Fruit fly (Drosophila melanogaster): ENCODE data around the gene dj.

dj gene

DNA sequence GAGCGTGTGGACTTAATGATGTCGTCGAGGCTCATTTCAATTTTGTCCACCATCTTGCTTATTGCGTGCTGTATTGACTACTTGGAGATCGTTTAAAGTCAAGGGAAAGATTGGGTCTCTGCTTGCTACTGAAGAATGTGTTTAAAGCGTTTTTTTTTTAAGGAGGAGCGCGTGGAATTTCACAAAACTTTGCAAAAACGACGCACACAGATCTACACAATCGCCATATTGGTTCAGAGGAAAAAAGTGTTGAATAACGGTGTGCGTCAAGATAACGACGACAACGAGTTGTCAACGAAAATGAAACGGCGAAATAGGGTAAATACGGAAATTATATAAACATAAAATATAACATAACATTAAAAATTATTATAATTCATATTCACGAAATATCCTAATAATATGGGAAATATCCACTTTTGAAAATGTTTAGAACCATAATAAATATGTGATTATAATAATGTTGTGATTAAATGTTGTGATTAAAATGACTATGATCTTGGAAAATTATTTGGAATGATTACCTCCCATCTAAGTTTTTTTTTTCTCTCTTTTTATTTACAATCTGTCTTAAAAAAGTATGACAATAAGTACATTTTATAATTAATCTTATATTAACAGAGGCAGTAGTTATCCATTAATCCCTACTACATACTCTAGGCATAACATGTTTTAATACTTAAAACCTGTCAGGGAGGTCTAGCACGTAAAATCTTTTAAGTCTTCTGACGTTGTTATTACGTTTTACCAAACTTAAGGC lies 21.2 kb downstream of the dj start, which contains the start of gene Ref1:
Gene Ref1, minus strand, starts transcription at position 231 of the 760 bp plus-strand sequence.
- TF ChIP-seq rn (GFP tag; IDR thresholded peaks at IDR 0.05) (no peak), CG14655 (GFP tag; optimal IDR thresholded peaks at IDR 0.05) (no peak), D1 (tag; optimal IDR thresholded peaks at IDR 0.05) (no peak), CG9948 (tag; optimal IDR thresholded peaks at IDR 0.05) (no peak), CG13204 (GFP tag; optimal IDR thresholded peaks at IDR 0.05) (no peak), Pif1A (GFP tag; optimal IDR thresholded peaks at IDR 0.05) (no peak), CG10348 (GFP tag; IDR thresholded peaks at IDR 0.05) (no peak), CG8301 (tag; optimal IDR thresholded peaks at IDR 0.05) (no peak), CG32121 (GFP tag; IDR thresholded peaks at IDR 0.05) (no peak), EcR (GFP tag; optimal IDR thresholded peaks at IDR 0.05) (no peak), CG4496 (GFP tag; IDR thresholded peaks at IDR 0.05) (no peak)

DNA sequence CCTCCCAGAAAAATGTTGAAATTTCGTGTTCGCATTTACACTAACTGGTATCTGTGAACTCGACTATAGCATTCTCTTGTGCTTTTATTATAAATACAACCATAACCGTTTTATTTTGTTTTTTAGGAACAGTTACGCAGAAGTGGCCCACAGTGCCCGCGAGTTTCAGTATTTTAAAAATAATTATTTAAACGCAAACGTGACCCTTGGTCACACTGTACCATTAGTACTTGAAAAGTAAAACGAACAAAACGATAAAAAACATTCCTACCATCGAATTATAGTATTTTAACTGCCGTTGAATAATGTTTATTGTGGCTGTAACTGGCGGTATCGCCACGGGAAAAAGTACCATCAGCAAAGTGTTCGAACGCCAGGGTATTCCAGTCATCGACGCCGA lies 22.9 kb downstream of the dj start, which contains the start of gene Dpck:
Gene Dpck, plus strand, starts transcription at position 211 of the 400 bp plus-strand sequence.
- TF ChIP-seq gl (tag; optimal IDR thresholded peaks at IDR 0.05) (peak; percentile 71), CG34367 (tag; optimal IDR thresholded peaks at IDR 0.05) (peak; percentile 31), CG9948 (tag; optimal IDR thresholded peaks at IDR 0.05) (no peak), fd96Ca (GFP tag; IDR thresholded peaks at IDR 0.05) (0 out of 3 replicates have a peak, but pooled peaks have one; percentile 38), CG8301 (tag; optimal IDR thresholded peaks at IDR 0.05) (peak; percentile 22), CG12605 (GFP tag; IDR thresholded peaks at IDR 0.05) (peak; percentile 59; the same call in 1 of the 2 replicates), D1 (tag; optimal IDR thresholded peaks at IDR 0.05) (no peak), Pif1B (GFP tag; optimal IDR thresholded peaks at IDR 0.05) (peak; percentile 14), rn (GFP tag; IDR thresholded peaks at IDR 0.05) (no peak), CG8159 (tag; optimal IDR thresholded peaks at IDR 0.05) (peak; percentile 48), CG32121 (GFP tag; IDR thresholded peaks at IDR 0.05) (peak; percentile 28; the same call in 1 of the 2 replicates), CG4496 (GFP tag; IDR thresholded peaks at IDR 0.05) (peak; percentile 57), Snoo (tag; optimal IDR thresholded peaks at IDR 0.05) (peak; percentile 33), CG17806 (tag; optimal IDR thresholded peaks at IDR 0.05) (peak; percentile 19), CG15710 (tag; optimal IDR thresholded peaks at IDR 0.05) (peak; percentile 22), Ets98B (GFP tag; IDR thresholded peaks at IDR 0.05) (peak; percentile 60)

DNA sequence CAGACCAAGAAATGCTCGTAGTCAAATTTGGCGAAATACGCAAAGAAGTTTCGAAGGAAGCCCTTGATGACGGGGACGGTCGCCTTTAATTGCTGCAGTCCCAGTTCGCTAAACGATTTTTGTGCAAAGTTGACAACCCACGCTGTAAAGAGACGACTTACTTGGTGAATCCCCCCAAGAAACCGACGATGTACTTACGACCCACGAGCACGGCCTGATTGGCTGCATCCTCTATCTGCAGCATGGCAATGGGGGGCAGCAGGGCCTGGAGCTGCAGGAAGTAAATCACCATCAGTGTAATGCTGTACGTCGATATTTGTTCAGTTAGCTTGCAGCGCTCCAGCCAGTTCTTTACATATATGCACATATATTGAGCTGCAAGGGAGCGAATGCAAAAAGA lies 24.6 kb downstream of the dj start:
- no peak for TF ChIP-seq gl (tag; optimal IDR thresholded peaks at IDR 0.05)
- TF ChIP-seq CG17806 (tag; optimal IDR thresholded peaks at IDR 0.05): no peak
- no peak for TF ChIP-seq Ets98B (GFP tag; IDR thresholded peaks at IDR 0.05)
- no peak for TF ChIP-seq CG8301 (tag; optimal IDR thresholded peaks at IDR 0.05)
- TF ChIP-seq rn (GFP tag; IDR thresholded peaks at IDR 0.05): no peak
- TF ChIP-seq CG9948 (tag; optimal IDR thresholded peaks at IDR 0.05): no peak
- no peak for TF ChIP-seq D1 (tag; optimal IDR thresholded peaks at IDR 0.05)
- no peak for TF ChIP-seq CG8159 (tag; optimal IDR thresholded peaks at IDR 0.05)
- no peak for TF ChIP-seq CG12605 (GFP tag; IDR thresholded peaks at IDR 0.05)
- TF ChIP-seq CG34367 (tag; optimal IDR thresholded peaks at IDR 0.05): no peak

DNA sequence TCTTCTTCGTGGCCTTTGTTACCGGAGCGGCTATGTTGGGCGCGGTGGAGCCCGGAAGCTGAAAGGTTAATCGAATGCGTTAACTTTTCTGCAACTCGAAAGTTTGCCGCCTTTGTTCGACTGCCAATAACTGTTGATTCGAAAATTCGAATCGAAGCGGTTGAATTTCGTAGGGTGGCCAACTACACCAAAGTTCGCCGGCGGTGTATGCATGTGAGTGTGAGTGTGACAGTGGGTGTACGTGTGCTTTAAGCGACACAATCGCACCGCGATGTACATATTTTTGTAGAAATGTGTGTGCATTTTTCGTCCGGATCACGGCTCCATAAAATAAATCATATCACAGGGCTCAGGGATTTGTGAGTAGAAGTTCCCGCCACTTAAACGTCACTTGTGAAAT lies 26.3 kb downstream of the dj start:
- no peak for TF ChIP-seq gl (tag; optimal IDR thresholded peaks at IDR 0.05)
- TF ChIP-seq fd96Ca (GFP tag; IDR thresholded peaks at IDR 0.05): no peak
- TF ChIP-seq CG10348 (GFP tag; IDR thresholded peaks at IDR 0.05): no peak
- TF ChIP-seq CG9948 (tag; optimal IDR thresholded peaks at IDR 0.05): no peak
- no peak for TF ChIP-seq CG14655 (GFP tag; optimal IDR thresholded peaks at IDR 0.05)
- TF ChIP-seq CG15710 (tag; optimal IDR thresholded peaks at IDR 0.05): no peak
- no peak for TF ChIP-seq CG4496 (GFP tag; IDR thresholded peaks at IDR 0.05)
- no peak for TF ChIP-seq CG13204 (GFP tag; optimal IDR thresholded peaks at IDR 0.05)
- TF ChIP-seq rn (GFP tag; IDR thresholded peaks at IDR 0.05): no peak
- TF ChIP-seq CG32121 (GFP tag; IDR thresholded peaks at IDR 0.05): no peak
- TF ChIP-seq CG8159 (tag; optimal IDR thresholded peaks at IDR 0.05): no peak
- TF ChIP-seq Pif1A (GFP tag; optimal IDR thresholded peaks at IDR 0.05): no peak
- TF ChIP-seq CG17806 (tag; optimal IDR thresholded peaks at IDR 0.05): no peak

DNA sequence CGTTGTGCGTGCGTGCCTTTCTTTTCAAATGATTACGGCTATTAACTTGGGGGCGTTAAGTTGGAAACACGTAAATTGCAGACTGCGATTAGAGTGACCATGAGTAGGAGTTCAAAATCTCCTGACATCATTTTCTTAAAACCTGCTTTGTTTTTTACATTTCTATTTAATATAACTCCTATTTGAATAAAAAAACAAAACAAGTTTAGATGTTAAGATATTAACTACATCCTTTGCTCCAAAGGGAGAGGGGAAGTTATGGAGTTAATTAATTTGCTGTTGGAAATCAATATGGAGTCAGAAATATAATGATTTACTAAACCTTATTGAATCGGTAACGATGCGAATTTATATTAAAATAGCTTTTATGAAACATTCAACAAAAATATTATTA lies 26.9 kb downstream of the dj start, which contains the start of gene Tailor:
Gene Tailor, minus strand, starts transcription at position 101 of the 394 bp plus-strand sequence.
- TF ChIP-seq CG4496 (GFP tag; IDR thresholded peaks at IDR 0.05) (no peak), EcR (GFP tag; optimal IDR thresholded peaks at IDR 0.05) (no peak), rn (GFP tag; IDR thresholded peaks at IDR 0.05) (no peak), CG34367 (tag; optimal IDR thresholded peaks at IDR 0.05) (no peak), CG32121 (GFP tag; IDR thresholded peaks at IDR 0.05) (no peak), CG9948 (tag; optimal IDR thresholded peaks at IDR 0.05) (no peak), gl (tag; optimal IDR thresholded peaks at IDR 0.05) (no peak), CG10348 (GFP tag; IDR thresholded peaks at IDR 0.05) (no peak), Snoo (tag; optimal IDR thresholded peaks at IDR 0.05) (no peak)

DNA sequence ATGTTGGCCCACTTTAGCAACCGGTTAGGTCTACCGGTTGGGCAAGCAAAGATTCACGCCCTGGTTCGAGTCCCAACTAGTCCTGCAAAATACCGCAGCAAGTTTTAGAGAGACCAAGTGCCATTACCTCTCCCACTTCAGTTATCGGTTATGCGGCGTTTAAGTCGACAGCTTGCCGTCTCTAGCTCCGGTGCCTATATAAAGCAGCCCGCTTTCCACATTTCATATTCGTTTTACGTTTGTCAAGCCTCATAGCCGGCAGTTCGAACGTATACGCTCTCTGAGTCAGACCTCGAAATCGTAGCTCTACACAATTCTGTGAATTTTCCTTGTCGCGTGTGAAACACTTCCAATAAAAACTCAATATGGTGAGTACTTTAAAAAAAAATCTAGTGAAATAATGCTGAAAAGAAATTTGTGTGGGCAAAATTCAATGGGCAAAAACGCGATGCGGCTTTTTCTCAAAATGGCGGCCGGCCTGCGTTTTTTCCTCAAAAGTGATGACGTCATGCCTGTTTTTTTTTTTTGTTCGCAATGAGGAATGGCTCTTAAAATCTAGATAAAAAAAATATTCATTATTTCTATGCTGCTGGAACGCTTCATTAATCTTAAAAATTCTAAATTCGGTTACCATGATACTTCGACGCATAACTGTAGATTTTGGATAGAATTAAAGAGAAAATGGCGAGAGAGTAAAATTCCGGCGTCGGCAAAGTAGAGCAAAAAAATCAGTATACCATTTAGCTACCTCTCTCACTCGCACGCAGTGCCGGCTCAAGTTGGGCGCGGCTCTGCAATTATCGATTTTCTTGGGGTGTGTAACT lies 27.5 kb downstream of the dj start, which contains the start of gene alphaTub84B:
Gene alphaTub84B, plus strand, starts transcription at position 223 of the 824 bp plus-strand sequence.
- TF ChIP-seq CG13204 (GFP tag; optimal IDR thresholded peaks at IDR 0.05): peak; percentile 61
- 0 out of 2 replicates have a peak, but pooled peaks have one; percentile 24 for TF ChIP-seq CG32121 (GFP tag; IDR thresholded peaks at IDR 0.05)
- peak; percentile 57; the same call in 1 of the 3 replicates for TF ChIP-seq CG4496 (GFP tag; IDR thresholded peaks at IDR 0.05)
- TF ChIP-seq Pif1B (GFP tag; optimal IDR thresholded peaks at IDR 0.05): peak; percentile 69
- peak; percentile 35 for TF ChIP-seq CG15710 (tag; optimal IDR thresholded peaks at IDR 0.05)
- TF ChIP-seq CG8159 (tag; optimal IDR thresholded peaks at IDR 0.05): peak; percentile 27
- peak; percentile 4 for TF ChIP-seq CG9948 (tag; optimal IDR thresholded peaks at IDR 0.05)
- TF ChIP-seq rn (GFP tag; IDR thresholded peaks at IDR 0.05): no peak
- TF ChIP-seq CG10348 (GFP tag; IDR thresholded peaks at IDR 0.05): no peak
- no peak for TF ChIP-seq D1 (tag; optimal IDR thresholded peaks at IDR 0.05)
- peak; percentile 71 for TF ChIP-seq Snoo (tag; optimal IDR thresholded peaks at IDR 0.05)
- peak; percentile 25 for TF ChIP-seq gl (tag; optimal IDR thresholded peaks at IDR 0.05)
- no peak for TF ChIP-seq CG17806 (tag; optimal IDR thresholded peaks at IDR 0.05)
- no peak for TF ChIP-seq CG14655 (GFP tag; optimal IDR thresholded peaks at IDR 0.05)
- peak; percentile 52 for TF ChIP-seq Pif1A (GFP tag; optimal IDR thresholded peaks at IDR 0.05)
- TF ChIP-seq Ets98B (GFP tag; IDR thresholded peaks at IDR 0.05): peak; percentile 70
- TF ChIP-seq CG8301 (tag; optimal IDR thresholded peaks at IDR 0.05): peak; percentile 24
- TF ChIP-seq CG12605 (GFP tag; IDR thresholded peaks at IDR 0.05): peak; percentile 54
- TF ChIP-seq EcR (GFP tag; optimal IDR thresholded peaks at IDR 0.05): peak; percentile 31
- peak; percentile 29 for TF ChIP-seq CG34367 (tag; optimal IDR thresholded peaks at IDR 0.05)
- peak; percentile 54; the same call in 1 of the 3 replicates for TF ChIP-seq fd96Ca (GFP tag; IDR thresholded peaks at IDR 0.05)

Measured in whole organism, pupa.